Worm (Caenorhabditis elegans) whole organism, L3 larva: Measurements from ENCODE around the gene H03G16.6.
A peak's percentile ranks its signal among the peaks of the same experiment; 100 is the strongest.

Source experiments
- ZK546.5 ChIP-seq: sonication (generic microtip); optimal IDR thresholded peaks from 2 replicates; lab custom pipeline; 2017; ENCODE audit warnings: missing biosample characterization, missing genetic modification characterization
- aly-2 ChIP-seq: fragments of 150-350 bp; optimal IDR thresholded peaks from 2 replicates; lab custom pipeline; 2014; ENCODE audit warnings: missing biosample characterization, missing genetic modification characterization
- ama-1 ChIP-seq: fragments of 150-350 bp; optimal IDR thresholded peaks from 2 replicates; lab custom pipeline; 2018
- ceh-16 ChIP-seq: sonication (generic microtip); optimal IDR thresholded peaks from 2 replicates; lab custom pipeline; 2017; ENCODE audit warnings: missing biosample characterization, missing genetic modification characterization
- ceh-28 ChIP-seq: fragments of 150-350 bp; optimal IDR thresholded peaks from 2 replicates; lab custom pipeline; 2014; ENCODE audit warnings: missing biosample characterization, missing genetic modification reagents, missing genetic modification characterization
- ceh-82 ChIP-seq: fragments of 150-350 bp; optimal IDR thresholded peaks from 2 replicates; lab custom pipeline; 2014; ENCODE audit warnings: missing biosample characterization, missing genetic modification characterization
- ceh-9 ChIP-seq: sonication (generic microtip); optimal IDR thresholded peaks from 2 replicates; lab custom pipeline; 2018; ENCODE audit warnings: missing biosample characterization, missing genetic modification characterization
- daf-12 ChIP-seq: fragments of 150-350 bp; optimal IDR thresholded peaks from 2 replicates; lab custom pipeline; 2014; ENCODE audit warnings: missing biosample characterization, missing genetic modification reagents, missing genetic modification characterization
- egl-27 ChIP-seq: sonication (generic microtip); optimal IDR thresholded peaks from 4 replicates; lab custom pipeline; 2017; ENCODE audit warnings: missing biosample characterization, missing genetic modification reagents, missing genetic modification characterization
- egl-5 ChIP-seq: fragments of 150-350 bp; optimal IDR thresholded peaks from 2 replicates; lab custom pipeline; 2017; ENCODE audit warnings: missing biosample characterization, missing genetic modification reagents, missing genetic modification characterization, inconsistent platforms
- elt-1 ChIP-seq: fragments of 150-350 bp; optimal IDR thresholded peaks from 2 replicates; lab custom pipeline; 2014; ENCODE audit warnings: missing biosample characterization, missing genetic modification characterization
- elt-2 ChIP-seq: sonication (generic microtip); optimal IDR thresholded peaks from 2 replicates; lab custom pipeline; 2016; ENCODE audit warnings: missing genetic modification reagents, mild to moderate bottlenecking, missing genetic modification characterization, missing compliant biosample characterization
- elt-3 ChIP-seq, 3 experiments: fragments of 150-350 bp in 1 of 3; sonication (generic microtip) in 2 of 3; optimal IDR thresholded peaks; 2 replicates in 2 of 3; 4 replicates in 1 of 3; lab custom pipeline; 2014 to 2017; ENCODE audit warnings: missing biosample characterization in 3 of 3, missing genetic modification characterization in 3 of 3
- eor-1 ChIP-seq, 2 experiments: fragments of 150-350 bp; optimal IDR thresholded peaks; 2 replicates each; lab custom pipeline; 2014 to 2018; ENCODE audit warnings: missing biosample characterization in 2 of 2, missing genetic modification characterization in 2 of 2
- fkh-10 ChIP-seq: sonication (generic microtip); optimal IDR thresholded peaks from 2 replicates; lab custom pipeline; 2017; ENCODE audit warnings: missing biosample characterization, missing genetic modification reagents, missing genetic modification characterization
- fos-1 ChIP-seq: fragments of 150-350 bp; optimal IDR thresholded peaks from 2 replicates; lab custom pipeline; 2014; ENCODE audit warnings: missing biosample characterization, missing genetic modification characterization
- hmg-11 ChIP-seq: sonication (generic microtip); optimal IDR thresholded peaks from 2 replicates; lab custom pipeline; 2016; ENCODE audit warnings: missing genetic modification characterization, missing compliant biosample characterization
- jun-1 ChIP-seq: fragments of 150-350 bp; optimal IDR thresholded peaks from 2 replicates; lab custom pipeline; 2014; ENCODE audit warnings: missing biosample characterization, missing genetic modification reagents, missing genetic modification characterization
- lin-15B ChIP-seq: fragments of 150-350 bp; optimal IDR thresholded peaks from 2 replicates; lab custom pipeline; 2014; ENCODE audit warnings: missing biosample characterization, missing genetic modification characterization
- lin-39 ChIP-seq: fragments of 150-350 bp; optimal IDR thresholded peaks from 2 replicates; lab custom pipeline; 2018; ENCODE audit warnings: missing biosample characterization, missing genetic modification reagents, missing genetic modification characterization
- lsy-12 ChIP-seq: sonication (generic microtip); optimal IDR thresholded peaks from 2 replicates; lab custom pipeline; 2016; ENCODE audit warnings: mild to moderate bottlenecking, missing genetic modification characterization, missing compliant biosample characterization
- mdl-1 ChIP-seq: fragments of 150-350 bp; optimal IDR thresholded peaks from 2 replicates; lab custom pipeline; 2014; ENCODE audit warnings: missing biosample characterization, missing genetic modification characterization
- mml-1 ChIP-seq: fragments of 150-350 bp; sonication (generic microtip); optimal IDR thresholded peaks from 3 replicates; lab custom pipeline; 2014; ENCODE audit warnings: missing biosample characterization, missing genetic modification characterization
- nfya-1 ChIP-seq: sonication (generic microtip); optimal IDR thresholded peaks from 2 replicates; lab custom pipeline; 2017; ENCODE audit warnings: missing genetic modification characterization, mild to moderate bottlenecking, missing compliant biosample characterization, antibody characterized with exemption, moderate library complexity; ENCODE audit not compliant: insufficient read depth
- nhr-11 ChIP-seq: fragments of 150-350 bp; optimal IDR thresholded peaks from 2 replicates; lab custom pipeline; 2014; ENCODE audit warnings: missing biosample characterization, missing genetic modification characterization
- nhr-12 ChIP-seq: fragments of 150-350 bp; optimal IDR thresholded peaks from 2 replicates; lab custom pipeline; 2014; ENCODE audit warnings: missing biosample characterization, missing genetic modification characterization
- nhr-23 ChIP-seq: fragments of 150-350 bp; optimal IDR thresholded peaks from 2 replicates; lab custom pipeline; 2014; ENCODE audit warnings: missing biosample characterization, missing genetic modification reagents, missing genetic modification characterization
- nhr-25 ChIP-seq: sonication (generic microtip); optimal IDR thresholded peaks from 2 replicates; lab custom pipeline; 2017; ENCODE audit warnings: missing biosample characterization, missing genetic modification characterization
- nhr-28 ChIP-seq: fragments of 150-350 bp; optimal IDR thresholded peaks from 2 replicates; lab custom pipeline; 2014; ENCODE audit warnings: missing biosample characterization, missing genetic modification characterization
- nhr-43 ChIP-seq: sonication (generic microtip); optimal IDR thresholded peaks from 2 replicates; lab custom pipeline; 2016; ENCODE audit warnings: mild to moderate bottlenecking, missing genetic modification characterization, missing compliant biosample characterization; ENCODE audit not compliant: poor library complexity, severe bottlenecking
- nhr-67 ChIP-seq: fragments of 150-350 bp; optimal IDR thresholded peaks from 2 replicates; lab custom pipeline; 2014; ENCODE audit warnings: missing biosample characterization, missing genetic modification characterization
- nhr-76 ChIP-seq: fragments of 150-350 bp; sonication (generic microtip); optimal IDR thresholded peaks from 5 replicates; lab custom pipeline; 2014; ENCODE audit warnings: missing biosample characterization, missing genetic modification characterization
- nhr-77 ChIP-seq: fragments of 150-350 bp; optimal IDR thresholded peaks from 2 replicates; lab custom pipeline; 2014; ENCODE audit warnings: missing biosample characterization, missing genetic modification characterization
- pha-4 ChIP-seq: fragments of 150-350 bp; optimal IDR thresholded peaks from 2 replicates; lab custom pipeline; 2014; ENCODE audit warnings: missing biosample characterization, missing genetic modification reagents, missing genetic modification characterization
- pqm-1 ChIP-seq: fragments of 150-350 bp; optimal IDR thresholded peaks from 2 replicates; lab custom pipeline; 2017; ENCODE audit warnings: missing biosample characterization, missing genetic modification characterization, inconsistent platforms
- sea-2 ChIP-seq: fragments of 150-350 bp; sonication (generic microtip); optimal IDR thresholded peaks from 4 replicates; lab custom pipeline; 2014; ENCODE audit warnings: missing biosample characterization, missing genetic modification reagents, missing genetic modification characterization
- skn-1 ChIP-seq: fragments of 150-350 bp; optimal IDR thresholded peaks from 2 replicates; lab custom pipeline; 2014; ENCODE audit warnings: missing biosample characterization, missing genetic modification characterization
- snpc-4 ChIP-seq: fragments of 150-350 bp; optimal IDR thresholded peaks from 2 replicates; lab custom pipeline; 2014; ENCODE audit warnings: missing biosample characterization, missing genetic modification characterization
- tbx-2 ChIP-seq: sonication (generic microtip); optimal IDR thresholded peaks from 2 replicates; lab custom pipeline; 2016; ENCODE audit warnings: mild to moderate bottlenecking, missing genetic modification characterization, missing compliant biosample characterization
- unc-39 ChIP-seq: sonication (generic microtip); optimal IDR thresholded peaks from 4 replicates; lab custom pipeline; 2017; ENCODE audit warnings: missing biosample characterization, missing genetic modification characterization
- unc-62 ChIP-seq: fragments of 150-350 bp; sonication (generic microtip); optimal IDR thresholded peaks from 4 replicates; lab custom pipeline; 2014; ENCODE audit warnings: missing biosample characterization, missing genetic modification reagents, missing genetic modification characterization
- zag-1 ChIP-seq: fragments of 150-350 bp; optimal IDR thresholded peaks from 2 replicates; lab custom pipeline; 2014; ENCODE audit warnings: missing biosample characterization, missing genetic modification characterization
- ztf-11 ChIP-seq: fragments of 150-350 bp; optimal IDR thresholded peaks from 2 replicates; lab custom pipeline; 2014; ENCODE audit warnings: missing biosample characterization, missing genetic modification characterization
- ztf-4 ChIP-seq: fragments of 150-350 bp; optimal IDR thresholded peaks from 2 replicates; lab custom pipeline; 2014; ENCODE audit warnings: missing biosample characterization, missing genetic modification characterization

The H03G16.6 gene

ce11 chrX:15076042-15076565 is 23.6 kb downstream of the H03G16.6 start, which contains the start of the genes H40L08.3 and H40L08.9:
Gene H40L08.3 (minus strand): TSS chrX:15076092.
Gene H40L08.9 (minus strand): TSS chrX:15076480.
- TF ChIP-seq nhr-43 (tag; lab: Kevin White, UChicago) (peak; percentile 42), ztf-4 (tag; lab: Kevin White, UChicago) (no peak), nhr-76 (no peak), eor-1 (tag; optimal IDR thresholded peaks at IDR 0.05; lab: Kevin White, UChicago) (no peak), nhr-28 (tag; lab: Kevin White, UChicago) (no peak), elt-3 (tag; optimal IDR thresholded peaks at IDR 0.05; lab: Kevin White, UChicago) (peak in 2 of 3 experiments; percentile 7 to 54), nhr-11 (tag; lab: Kevin White, UChicago) (no peak), ama-1 (lab: Kevin White, UChicago) (peak; percentile 97), tbx-2 (tag; lab: Kevin White, UChicago) (no peak), nhr-25 (tag; lab: Kevin White, UChicago) (peak; percentile 44), lin-39 (no peak), nhr-23 (peak; percentile 7), elt-2 (tag; lab: Kevin White, UChicago) (no peak), ceh-82 (tag; lab: Kevin White, UChicago) (no peak), lsy-12 (tag; lab: Kevin White, UChicago) (peak; percentile 11), jun-1 (tag; lab: Kevin White, UChicago) (peak; percentile 12), hmg-11 (tag; lab: Kevin White, UChicago) (no peak)
- TF ChIP-seq, all 47 proteins: peak for 7

ce11 chrX:15076909-15077308 is 24.4 kb downstream of the H03G16.6 start:
- TF ChIP-seq jun-1 (tag; lab: Kevin White, UChicago) (no peak), ama-1 (lab: Kevin White, UChicago) (peak; percentile 75), nhr-77 (no peak), egl-27 (tag; lab: Kevin White, UChicago) (no peak), fos-1 (no peak), daf-12 (no peak), tbx-2 (tag; lab: Kevin White, UChicago) (no peak), lin-15B (tag; lab: Kevin White, UChicago) (no peak), elt-3 (tag; optimal IDR thresholded peaks at IDR 0.05; lab: Kevin White, UChicago) (peak in 1 of 3 experiments; percentile 64)

- no peak for TF ChIP-seq fos-1
- no peak for TF ChIP-seq nhr-28 (tag; lab: Kevin White, UChicago)
- no peak for TF ChIP-seq nhr-11 (tag; lab: Kevin White, UChicago)
- TF ChIP-seq eor-1 (tag; optimal IDR thresholded peaks at IDR 0.05; lab: Kevin White, UChicago) = no peak
- no peak for TF ChIP-seq mml-1 (tag; lab: Kevin White, UChicago)
- TF ChIP-seq ztf-11 = no peak
- TF ChIP-seq snpc-4 (tag; lab: Kevin White, UChicago) = peak; percentile 5
- no peak for TF ChIP-seq nhr-12 (tag; lab: Kevin White, UChicago)
- TF ChIP-seq nhr-23 = peak; percentile 79
- peak; percentile 30 for TF ChIP-seq elt-1
- TF ChIP-seq lsy-12 (tag; lab: Kevin White, UChicago) = no peak
- no peak for TF ChIP-seq aly-2
- TF ChIP-seq pqm-1 (tag; lab: Kevin White, UChicago) = no peak
- TF ChIP-seq ceh-9 = no peak
- no peak for TF ChIP-seq zag-1 (tag; lab: Kevin White, UChicago)
- TF ChIP-seq ceh-16 = no peak
- TF ChIP-seq ceh-28 (tag; lab: Kevin White, UChicago) = peak; percentile 6
- TF ChIP-seq daf-12 = no peak
- TF ChIP-seq lin-15B (tag; lab: Kevin White, UChicago) = no peak
- peak in 1 of 3 experiments; percentile 43 for TF ChIP-seq elt-3 (tag; optimal IDR thresholded peaks at IDR 0.05; lab: Kevin White, UChicago)
- no peak for TF ChIP-seq sea-2 (GFP tag; lab: Kevin White, UChicago)
- no peak for TF ChIP-seq egl-5 (tag; lab: Kevin White, UChicago)
- TF ChIP-seq elt-2 (tag; lab: Kevin White, UChicago) = no peak
- TF ChIP-seq nfya-1 = no peak
- no peak for TF ChIP-seq unc-62
- peak; percentile 77 for TF ChIP-seq nhr-25 (tag; lab: Kevin White, UChicago)
- no peak for TF ChIP-seq nhr-76
- TF ChIP-seq lin-39 = peak; percentile 0
- no peak for TF ChIP-seq mdl-1 (tag; lab: Kevin White, UChicago)
- TF ChIP-seq ztf-4 (tag; lab: Kevin White, UChicago) = no peak
- TF ChIP-seq nhr-67 (tag; lab: Kevin White, UChicago) = no peak
- TF ChIP-seq hmg-11 (tag; lab: Kevin White, UChicago) = no peak
- no peak for TF ChIP-seq egl-27 (tag; lab: Kevin White, UChicago)
- TF ChIP-seq tbx-2 (tag; lab: Kevin White, UChicago) = no peak
- TF ChIP-seq unc-39 = no peak
- TF ChIP-seq nhr-43 (tag; lab: Kevin White, UChicago) = peak; percentile 61
- no peak for TF ChIP-seq skn-1
- no peak for TF ChIP-seq nhr-77
- no peak for TF ChIP-seq pha-4 (tag; lab: Kevin White, UChicago)
- TF ChIP-seq ZK546.5 (tag; lab: Kevin White, UChicago) = no peak
- TF ChIP-seq fkh-10 (GFP tag; lab: Kevin White, UChicago) = no peak
Measured at ce11 chrX:15077597-15078261, 25.2 kb downstream of the H03G16.6 start, which contains the start of the genes H40L08.8, H40L08.2 and H40L08.7. Gene H40L08.8 (minus strand): TSS chrX:15077633. Gene H40L08.2 (minus strand): TSS chrX:15077744. Gene H40L08.7 (minus strand): TSS chrX:15077744.
